Fruit fly (Drosophila melanogaster) whole organism, embryonic: ENCODE data around the gene SkpC.

Experiments used
- B-H2 ChIP-seq: fragments of 200-800 bp; sonication (Bioruptor generic); optimal IDR thresholded peaks from 2 replicates; lab custom pipeline; 2018; ENCODE audit warnings: missing biosample characterization, mild to moderate bottlenecking, missing genetic modification characterization
- CG1024 ChIP-seq: fragments of 200-800 bp; sonication (Bioruptor generic); IDR thresholded peaks from 2 replicates; pipeline ENCODE4 v1.3.6; 2022; ENCODE audit warnings: missing biosample characterization, missing genetic modification characterization
- CG10267 ChIP-seq: fragments of 200-800 bp; sonication (Bioruptor generic); optimal IDR thresholded peaks from 2 replicates; lab custom pipeline; 2018; ENCODE audit warnings: missing biosample characterization, mild to moderate bottlenecking, missing genetic modification characterization, moderate library complexity
- CG10654 ChIP-seq: fragments of 200-800 bp; sonication (Bioruptor generic); optimal IDR thresholded peaks from 2 replicates; lab custom pipeline; 2016; ENCODE audit warnings: missing biosample characterization, missing genetic modification characterization
- CG1233 ChIP-seq: fragments of 200-800 bp; sonication (Bioruptor generic); optimal IDR thresholded peaks from 4 replicates; lab custom pipeline; 2018; ENCODE audit warnings: missing biosample characterization, mild to moderate bottlenecking, missing genetic modification characterization
- CG13296 ChIP-seq: fragments of 200-800 bp; sonication (Bioruptor generic); optimal IDR thresholded peaks from 3 replicates; lab custom pipeline; 2018; ENCODE audit warnings: missing biosample characterization, mild to moderate bottlenecking, missing genetic modification characterization
- CG14667 ChIP-seq: fragments of 200-800 bp; sonication (Bioruptor generic); IDR thresholded peaks from 2 replicates; pipeline ENCODE4 v1.3.6; 2022; ENCODE audit warnings: missing biosample characterization, missing genetic modification characterization
- CG15073 ChIP-seq: fragments of 200-800 bp; sonication (Bioruptor generic); optimal IDR thresholded peaks from 2 replicates; lab custom pipeline; 2016; ENCODE audit warnings: missing biosample characterization, missing genetic modification characterization
- CG1647 ChIP-seq: fragments of 200-800 bp; sonication (Bioruptor generic); optimal IDR thresholded peaks from 3 replicates; lab custom pipeline; 2016; ENCODE audit warnings: missing biosample characterization, missing genetic modification characterization
- CG1832 ChIP-seq: fragments of 200-800 bp; sonication (Bioruptor generic); optimal IDR thresholded peaks from 2 replicates; lab custom pipeline; 2017; ENCODE audit warnings: missing biosample characterization, mild to moderate bottlenecking, missing genetic modification characterization, inconsistent platforms
- CG2129 ChIP-seq: fragments of 200-800 bp; sonication (Bioruptor generic); IDR thresholded peaks from 2 replicates; pipeline ENCODE4 v1.3.6; 2022; ENCODE audit warnings: missing biosample characterization, missing genetic modification characterization; ENCODE audit not compliant: partially characterized antibody
- CG31388 ChIP-seq: fragments of 200-800 bp; sonication (Bioruptor generic); optimal IDR thresholded peaks from 2 replicates; lab custom pipeline; 2016; ENCODE audit warnings: missing biosample characterization, missing genetic modification characterization
- CG31441 ChIP-seq: fragments of 200-800 bp; sonication (Bioruptor generic); IDR thresholded peaks from 2 replicates; pipeline ENCODE4 v1.3.6; 2022; ENCODE audit warnings: missing biosample characterization, missing genetic modification characterization
- CG32772 ChIP-seq: fragments of 200-800 bp; sonication (Bioruptor generic); IDR thresholded peaks from 2 replicates; pipeline ENCODE4 v1.3.6; 2022; ENCODE audit warnings: missing biosample characterization, missing genetic modification characterization
- CG3995 ChIP-seq: fragments of 200-800 bp; sonication (Bioruptor generic); optimal IDR thresholded peaks from 3 replicates; lab custom pipeline; 2016; ENCODE audit warnings: missing biosample characterization, missing genetic modification characterization
- CG7372 ChIP-seq: fragments of 200-800 bp; sonication (Bioruptor generic); IDR thresholded peaks from 2 replicates; pipeline ENCODE4 v1.3.6; 2022; ENCODE audit warnings: missing biosample characterization, missing genetic modification characterization
- CG9876 ChIP-seq: fragments of 200-800 bp; sonication (Bioruptor generic); optimal IDR thresholded peaks from 2 replicates; lab custom pipeline; 2016; ENCODE audit warnings: missing biosample characterization, missing genetic modification characterization
- CHES-1-like ChIP-seq: fragments of 200-800 bp; sonication (Bioruptor generic); optimal IDR thresholded peaks from 2 replicates; lab custom pipeline; 2016; ENCODE audit warnings: missing biosample characterization, missing genetic modification characterization
- CTCF ChIP-seq: fragments of 200-800 bp; sonication (Bioruptor generic); optimal IDR thresholded peaks from 2 replicates; lab custom pipeline; 2017; ENCODE audit warnings: missing biosample characterization, mild to moderate bottlenecking, missing genetic modification characterization, moderate library complexity
- Dip2 ChIP-seq: fragments of 200-800 bp; sonication (Bioruptor generic); IDR thresholded peaks from 2 replicates; pipeline ENCODE4 v1.3.6; 2022; ENCODE audit warnings: missing biosample characterization, missing genetic modification characterization
- Doc3 ChIP-seq: fragments of 200-800 bp; sonication (Bioruptor generic); IDR thresholded peaks from 3 replicates; pipeline ENCODE4 v1.3.6; 2022; ENCODE audit warnings: missing biosample characterization, missing genetic modification characterization; ENCODE audit not compliant: partially characterized antibody
- Dp ChIP-seq: fragments of 200-800 bp; sonication (Bioruptor generic); optimal IDR thresholded peaks from 2 replicates; lab custom pipeline; 2018; ENCODE audit warnings: missing biosample characterization, mild to moderate bottlenecking, missing genetic modification characterization, moderate library complexity
- ERR ChIP-seq: fragments of 200-800 bp; sonication (Bioruptor generic); optimal IDR thresholded peaks from 2 replicates; lab custom pipeline; 2016; ENCODE audit warnings: missing biosample characterization, missing genetic modification characterization
- Gug ChIP-seq: fragments of 200-800 bp; sonication (Bioruptor generic); IDR thresholded peaks from 4 replicates; pipeline ENCODE4 v1.3.6; 2022; ENCODE audit warnings: missing biosample characterization, missing genetic modification characterization
- HLH4C ChIP-seq: fragments of 200-800 bp; sonication (Bioruptor generic); IDR thresholded peaks from 3 replicates; pipeline ENCODE4 v1.3.6; 2022; ENCODE audit warnings: missing biosample characterization, missing genetic modification characterization; ENCODE audit not compliant: partially characterized antibody
- Med ChIP-seq: fragments of 200-800 bp; sonication (Bioruptor generic); peaks from one replicate; lab custom pipeline; 2016; ENCODE audit warnings: missing biosample characterization, missing genetic modification characterization, mild to moderate bottlenecking, inconsistent platforms, moderate library complexity
- Scr ChIP-seq: fragments of 200-800 bp; sonication (Bioruptor generic); IDR thresholded peaks from 2 replicates; pipeline ENCODE4 v1.3.6; 2022; ENCODE audit warnings: missing biosample characterization, missing genetic modification characterization; ENCODE audit not compliant: partially characterized antibody
- Sox102F ChIP-seq: fragments of 200-800 bp; sonication (Bioruptor generic); optimal IDR thresholded peaks from 2 replicates; lab custom pipeline; 2018; ENCODE audit warnings: missing biosample characterization, mild to moderate bottlenecking, missing genetic modification characterization, moderate library complexity
- Stat92E ChIP-seq, 3 experiments: fragments of >200 bp in 2 of 3; fragments of 200-800 bp in 1 of 3; sonication (Bioruptor generic) in 1 of 3; optimal IDR thresholded peaks; 2 replicates each; lab custom pipeline; 2017 to 2019; ENCODE audit warnings: missing biosample characterization in 3 of 3, missing genetic modification characterization in 3 of 3, mild to moderate bottlenecking in 1 of 3, moderate library complexity in 1 of 3
- TFAM ChIP-seq: fragments of 200-800 bp; sonication (Bioruptor generic); optimal IDR thresholded peaks from 2 replicates; lab custom pipeline; 2017; ENCODE audit warnings: missing biosample characterization, missing genetic modification characterization, inconsistent platforms
- Taf1 ChIP-seq: fragments of 200-800 bp; sonication (Bioruptor generic); IDR thresholded peaks from 2 replicates; pipeline ENCODE4 v1.3.6; 2022; ENCODE audit warnings: missing biosample characterization, missing genetic modification characterization
- ara ChIP-seq: fragments of 200-800 bp; sonication (Bioruptor generic); IDR thresholded peaks from 2 replicates; pipeline ENCODE4 v1.3.6; 2022; ENCODE audit warnings: missing biosample characterization, missing genetic modification characterization
- bowl ChIP-seq: fragments of 200-800 bp; sonication (Bioruptor generic); IDR thresholded peaks from 2 replicates; pipeline ENCODE4 v1.3.6; 2022; ENCODE audit warnings: missing biosample characterization, missing genetic modification characterization
- crol ChIP-seq: fragments of 200-800 bp; sonication (Bioruptor generic); IDR thresholded peaks from 2 replicates; pipeline ENCODE4 v1.3.6; 2022; ENCODE audit warnings: missing biosample characterization, missing genetic modification characterization
- da ChIP-seq: fragments of 200-800 bp; sonication (Bioruptor generic); optimal IDR thresholded peaks from 2 replicates; lab custom pipeline; 2016; ENCODE audit warnings: missing biosample characterization, missing genetic modification characterization
- dan ChIP-seq: fragments of 200-800 bp; sonication (Bioruptor generic); IDR thresholded peaks from 2 replicates; pipeline ENCODE4 v1.3.6; 2022; ENCODE audit warnings: missing biosample characterization, missing genetic modification characterization
- disco-r ChIP-seq: fragments of 200-800 bp; sonication (Bioruptor generic); optimal IDR thresholded peaks from 2 replicates; lab custom pipeline; 2016; ENCODE audit warnings: missing biosample characterization, missing genetic modification characterization
- eyg ChIP-seq: fragments of 200-800 bp; sonication (Bioruptor generic); optimal IDR thresholded peaks from 3 replicates; lab custom pipeline; 2016; ENCODE audit warnings: missing biosample characterization, missing genetic modification characterization
- fd102C ChIP-seq: fragments of 200-800 bp; sonication (Bioruptor generic); optimal IDR thresholded peaks from 2 replicates; lab custom pipeline; 2018; ENCODE audit warnings: missing biosample characterization, mild to moderate bottlenecking, missing genetic modification characterization, moderate library complexity
- her ChIP-seq: fragments of 200-800 bp; sonication (Bioruptor generic); optimal IDR thresholded peaks from 2 replicates; lab custom pipeline; 2016; ENCODE audit warnings: missing biosample characterization, missing genetic modification characterization
- jigr1 ChIP-seq: fragments of 200-800 bp; sonication (Bioruptor generic); IDR thresholded peaks from 3 replicates; pipeline ENCODE4 v1.3.6; 2022; ENCODE audit warnings: missing biosample characterization, missing genetic modification characterization
- kay ChIP-seq: fragments of 200-800 bp; sonication (Bioruptor generic); optimal IDR thresholded peaks from 2 replicates; lab custom pipeline; 2016; ENCODE audit warnings: missing biosample characterization, missing genetic modification characterization
- pb ChIP-seq: fragments of 200-800 bp; sonication (Bioruptor generic); optimal IDR thresholded peaks from 3 replicates; lab custom pipeline; 2016; ENCODE audit warnings: missing biosample characterization, missing genetic modification characterization
- psq ChIP-seq: fragments of 200-800 bp; sonication (Bioruptor generic); optimal IDR thresholded peaks from 2 replicates; lab custom pipeline; 2017; ENCODE audit warnings: missing biosample characterization, missing genetic modification characterization
- ro ChIP-seq: fragments of 200-800 bp; sonication (Bioruptor generic); IDR thresholded peaks from 2 replicates; pipeline ENCODE4 v1.3.6; 2022; ENCODE audit warnings: missing biosample characterization, missing genetic modification characterization
- scrt ChIP-seq: fragments of 200-800 bp; sonication (Bioruptor generic); optimal IDR thresholded peaks from 2 replicates; lab custom pipeline; 2018; ENCODE audit warnings: missing biosample characterization, mild to moderate bottlenecking, missing genetic modification characterization, moderate library complexity
- seq ChIP-seq: fragments of 200-800 bp; sonication (Bioruptor generic); IDR thresholded peaks from 2 replicates; pipeline ENCODE4 v1.3.6; 2022; ENCODE audit warnings: missing biosample characterization, missing genetic modification characterization
- sob ChIP-seq: fragments of 200-800 bp; sonication (Bioruptor generic); IDR thresholded peaks from 2 replicates; pipeline ENCODE4 v1.3.6; 2022; ENCODE audit warnings: missing biosample characterization, missing genetic modification characterization
- tll ChIP-seq, 2 experiments: fragments of 200-800 bp in 1 of 2; fragments of >200 bp in 1 of 2; sonication (Bioruptor generic) in 1 of 2; optimal IDR thresholded peaks; 2 replicates each; lab custom pipeline; 2017 to 2019; ENCODE audit warnings: missing biosample characterization in 2 of 2, missing genetic modification characterization in 2 of 2, mild to moderate bottlenecking in 1 of 2, moderate library complexity in 1 of 2
- ttk ChIP-seq: fragments of 200-800 bp; sonication (Bioruptor generic); IDR thresholded peaks from 2 replicates; pipeline ENCODE4 v2.1.2; 2022; ENCODE audit warnings: missing biosample characterization, missing genetic modification characterization
- tx ChIP-seq: fragments of 200-800 bp; sonication (Bioruptor generic); optimal IDR thresholded peaks from 2 replicates; lab custom pipeline; 2016; ENCODE audit warnings: missing biosample characterization, missing genetic modification characterization

SkpC gene

DNA sequence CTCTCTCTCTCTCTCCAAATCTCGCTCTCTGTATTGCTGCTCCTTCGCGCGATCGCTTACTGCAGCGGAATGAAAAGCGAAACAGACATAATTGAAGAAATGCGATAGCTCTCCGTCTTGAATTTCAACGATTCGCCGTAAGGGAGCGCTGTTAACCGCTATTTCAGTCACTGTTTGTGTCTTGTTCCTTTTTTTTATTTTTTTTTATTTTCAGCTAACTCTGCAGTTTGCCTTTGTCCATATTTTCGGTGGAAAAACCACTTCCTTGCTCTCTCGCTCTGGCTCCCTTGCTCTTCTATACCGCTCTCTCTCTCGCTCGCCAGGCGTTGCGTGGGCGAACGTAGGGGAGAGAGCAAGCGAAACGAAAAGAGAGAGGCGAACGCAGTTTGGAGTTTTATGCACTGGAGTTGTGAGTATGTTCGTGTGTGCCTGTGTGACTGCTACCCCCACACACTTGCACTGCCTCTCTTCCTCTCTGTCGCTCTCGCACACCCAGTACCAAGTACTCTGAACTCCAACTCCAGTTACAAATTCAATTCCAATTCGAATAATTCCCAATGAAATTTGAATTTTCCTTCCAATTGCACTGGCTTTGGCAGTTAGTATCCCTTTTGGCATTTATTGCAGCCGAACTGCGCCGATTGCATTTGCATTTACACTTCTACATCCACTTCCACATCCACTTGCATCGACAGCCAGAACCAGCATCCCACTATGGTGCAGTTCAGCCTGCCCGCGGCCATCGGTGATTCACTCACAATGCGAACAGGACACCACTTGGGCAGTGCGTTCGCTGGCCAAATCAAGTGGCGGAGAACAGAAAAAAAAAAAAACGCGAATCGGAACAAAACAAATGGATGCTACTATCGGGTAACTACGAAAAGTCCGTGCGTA is 35.5 kb downstream of the SkpC start (continued):
- TF ChIP-seq CHES-1-like (GFP tag; lab: Kevin White, UChicago) = no peak
- TF ChIP-seq eyg = no peak
- no peak for TF ChIP-seq ERR
- TF ChIP-seq CG3995 (GFP tag; lab: Kevin White, UChicago) = no peak
- TF ChIP-seq CG32772 = peak; percentile 66
- no peak for TF ChIP-seq tx (GFP tag; lab: Kevin White, UChicago)
- TF ChIP-seq Gug = no peak
- no peak for TF ChIP-seq TFAM
- TF ChIP-seq Dp (GFP tag; lab: Kevin White, UChicago) = no peak
- no peak for TF ChIP-seq tll (GFP tag; optimal IDR thresholded peaks at IDR 0.05; lab: Kevin White, UChicago)
- TF ChIP-seq CG1832 (GFP tag; lab: Kevin White, UChicago) = peak; percentile 88
- no peak for TF ChIP-seq pb (GFP tag; lab: Kevin White, UChicago)
- TF ChIP-seq da (GFP tag; lab: Kevin White, UChicago) = no peak
- no peak for TF ChIP-seq crol
- TF ChIP-seq kay = no peak
- TF ChIP-seq CG10267 (tag; lab: Kevin White, UChicago) = no peak
- no peak for TF ChIP-seq her (GFP tag; lab: Kevin White, UChicago)
- no peak for TF ChIP-seq CG1647 (GFP tag; lab: Kevin White, UChicago)
- no peak for TF ChIP-seq CG31388
- no peak for TF ChIP-seq ara (GFP tag; lab: Robert Waterston, UW)
- no peak for TF ChIP-seq ttk (GFP tag; lab: Robert Waterston, UW)
- TF ChIP-seq disco-r = no peak
- no peak for TF ChIP-seq Sox102F (GFP tag; lab: Kevin White, UChicago)
- TF ChIP-seq seq (GFP tag; lab: Robert Waterston, UW) = no peak
- no peak for TF ChIP-seq psq (GFP tag; lab: Kevin White, UChicago)
- no peak for TF ChIP-seq sob (GFP tag; lab: Robert Waterston, UW)
- no peak for TF ChIP-seq ro (GFP tag; lab: Robert Waterston, UW)
- TF ChIP-seq dan = no peak
- TF ChIP-seq HLH4C = no peak
- peak in 1 of 3 experiments; percentile 13 for TF ChIP-seq Stat92E (GFP tag; optimal IDR thresholded peaks at IDR 0.05; lab: Kevin White, UChicago)
- no peak for TF ChIP-seq CG13296
- no peak for TF ChIP-seq B-H2 (GFP tag; lab: Kevin White, UChicago)
- TF ChIP-seq scrt (GFP tag; lab: Kevin White, UChicago) = no peak
- TF ChIP-seq CG31441 (GFP tag; lab: Robert Waterston, UW) = no peak
- no peak for TF ChIP-seq CG1233 (GFP tag; lab: Kevin White, UChicago)
- no peak for TF ChIP-seq Scr (GFP tag; lab: Robert Waterston, UW)
- TF ChIP-seq Dip2 (GFP tag; lab: Robert Waterston, UW) = no peak
- no peak for TF ChIP-seq CG1024 (GFP tag; lab: Robert Waterston, UW)
- TF ChIP-seq Doc3 (GFP tag; lab: Robert Waterston, UW) = 0 out of 3 replicates have a peak, but pooled peaks have one; percentile 4
- TF ChIP-seq CTCF (GFP tag; lab: Kevin White, UChicago) = peak; percentile 70
- TF ChIP-seq CG9876 (GFP tag; lab: Kevin White, UChicago) = no peak
- no peak for TF ChIP-seq CG14667 (GFP tag; lab: Robert Waterston, UW)
- TF ChIP-seq CG7372 (GFP tag; lab: Robert Waterston, UW) = no peak
- no peak for TF ChIP-seq CG2129 (GFP tag; lab: Robert Waterston, UW)
- TF ChIP-seq bowl = no peak
- TF ChIP-seq jigr1 (GFP tag; lab: Robert Waterston, UW) = no peak
- TF ChIP-seq Med (GFP tag; lab: Kevin White, UChicago) = peak; percentile 1
- no peak for TF ChIP-seq CG15073 (GFP tag; lab: Kevin White, UChicago)
- no peak for TF ChIP-seq fd102C (GFP tag; lab: Kevin White, UChicago)
- TF ChIP-seq Taf1 (GFP tag; lab: Robert Waterston, UW) = no peak
- no peak for TF ChIP-seq CG10654 (GFP tag; lab: Kevin White, UChicago)
